Fruit fly (Drosophila melanogaster) whole organism, pupa: ENCODE results near the gene CG31668.
A peak's percentile ranks its signal among the peaks of the same experiment; 100 is the strongest.

Experiments
- CG10348 ChIP-seq: fragments of 200-800 bp; sonication (Bioruptor generic); IDR thresholded peaks from 2 replicates; pipeline ENCODE4 v1.3.6; 2022; ENCODE audit warnings: missing biosample characterization, missing genetic modification characterization
- CG12605 ChIP-seq: fragments of 200-800 bp; sonication (Bioruptor generic); IDR thresholded peaks from 2 replicates; pipeline ENCODE4 v1.3.6; 2022; ENCODE audit warnings: missing biosample characterization, missing genetic modification characterization
- CG13204 ChIP-seq: fragments of 200-800 bp; sonication (Bioruptor generic); optimal IDR thresholded peaks from 2 replicates; lab custom pipeline; 2018; ENCODE audit warnings: missing biosample characterization, mild to moderate bottlenecking, missing genetic modification characterization, moderate library complexity
- CG14655 ChIP-seq: fragments of 200-800 bp; sonication (Bioruptor generic); optimal IDR thresholded peaks from 3 replicates; lab custom pipeline; 2017; ENCODE audit warnings: mild to moderate bottlenecking, missing biosample characterization, missing genetic modification reagents, missing genetic modification characterization
- CG15710 ChIP-seq: fragments of 200-800 bp; sonication (Bioruptor generic); optimal IDR thresholded peaks from 2 replicates; lab custom pipeline; 2018; ENCODE audit warnings: missing biosample characterization, mild to moderate bottlenecking, missing genetic modification characterization, moderate library complexity
- CG17806 ChIP-seq: fragments of 200-800 bp; sonication (Bioruptor generic); optimal IDR thresholded peaks from 2 replicates; lab custom pipeline; 2018; ENCODE audit warnings: missing biosample characterization, mild to moderate bottlenecking, missing genetic modification characterization, moderate library complexity
- CG32121 ChIP-seq: fragments of 200-800 bp; sonication (Bioruptor generic); IDR thresholded peaks from 2 replicates; pipeline ENCODE4 v1.3.6; 2022; ENCODE audit warnings: missing biosample characterization, missing genetic modification characterization
- CG34367 ChIP-seq: fragments of 200-800 bp; sonication (Bioruptor generic); optimal IDR thresholded peaks from 2 replicates; lab custom pipeline; 2018; ENCODE audit warnings: missing biosample characterization, mild to moderate bottlenecking, missing genetic modification characterization
- CG4496 ChIP-seq: fragments of 200-800 bp; sonication (Bioruptor generic); IDR thresholded peaks from 3 replicates; pipeline ENCODE4 v1.3.6; 2022; ENCODE audit warnings: missing biosample characterization, missing genetic modification characterization
- CG8159 ChIP-seq: fragments of 200-800 bp; sonication (Bioruptor generic); optimal IDR thresholded peaks from 3 replicates; lab custom pipeline; 2018; ENCODE audit warnings: missing biosample characterization, mild to moderate bottlenecking, missing genetic modification characterization, moderate library complexity
- CG8301 ChIP-seq: fragments of 200-800 bp; sonication (Bioruptor generic); optimal IDR thresholded peaks from 2 replicates; lab custom pipeline; 2018; ENCODE audit warnings: missing biosample characterization, mild to moderate bottlenecking, missing genetic modification characterization
- CG9948 ChIP-seq: fragments of 200-800 bp; sonication (Bioruptor generic); optimal IDR thresholded peaks from 2 replicates; lab custom pipeline; 2018; ENCODE audit warnings: missing biosample characterization, mild to moderate bottlenecking, missing genetic modification characterization, moderate library complexity
- D1 ChIP-seq: fragments of 200-800 bp; sonication (Bioruptor generic); optimal IDR thresholded peaks from 2 replicates; lab custom pipeline; 2018; ENCODE audit warnings: missing biosample characterization, mild to moderate bottlenecking, missing genetic modification characterization, moderate library complexity
- EcR ChIP-seq: fragments of 200-800 bp; sonication (Bioruptor generic); optimal IDR thresholded peaks from 3 replicates; lab custom pipeline; 2019; ENCODE audit warnings: missing biosample characterization, missing genetic modification characterization, mild to moderate bottlenecking, moderate library complexity, missing genetic modification reagents
- Ets98B ChIP-seq: fragments of 200-800 bp; sonication (Bioruptor generic); IDR thresholded peaks from 2 replicates; pipeline ENCODE4 v1.3.6; 2022; ENCODE audit warnings: missing biosample characterization, missing genetic modification characterization
- Pif1A ChIP-seq: fragments of 200-800 bp; sonication (Bioruptor generic); optimal IDR thresholded peaks from 3 replicates; lab custom pipeline; 2016; ENCODE audit warnings: missing biosample characterization, missing genetic modification characterization
- Pif1B ChIP-seq: fragments of 200-800 bp; sonication (Bioruptor generic); optimal IDR thresholded peaks from 3 replicates; lab custom pipeline; 2016; ENCODE audit warnings: missing biosample characterization, missing genetic modification characterization
- Snoo ChIP-seq: fragments of 200-800 bp; sonication (Bioruptor generic); optimal IDR thresholded peaks from 3 replicates; lab custom pipeline; 2017; ENCODE audit warnings: missing biosample characterization, mild to moderate bottlenecking, missing genetic modification characterization, inconsistent platforms
- fd96Ca ChIP-seq: fragments of 200-800 bp; sonication (Bioruptor generic); IDR thresholded peaks from 3 replicates; pipeline ENCODE4 v1.3.6; 2022; ENCODE audit warnings: missing biosample characterization, missing genetic modification characterization
- gl ChIP-seq: fragments of 200-800 bp; sonication (Bioruptor generic); optimal IDR thresholded peaks from 2 replicates; lab custom pipeline; 2018; ENCODE audit warnings: missing biosample characterization, mild to moderate bottlenecking, missing genetic modification characterization
- rn ChIP-seq: fragments of 200-800 bp; sonication (Bioruptor generic); IDR thresholded peaks from 2 replicates; pipeline ENCODE4 v1.3.6; 2022; ENCODE audit warnings: missing biosample characterization, missing genetic modification characterization

Gene CG31668

dm6 chr2L:2198613-2199432, 7.1 kb downstream of the CG31668 start:
- TF ChIP-seq Ets98B (GFP tag; lab: Robert Waterston, UW), result no peak
- TF ChIP-seq CG14655 (GFP tag; lab: Kevin White, UChicago), result peak; percentile 100
- TF ChIP-seq Snoo, result peak; percentile 98
- TF ChIP-seq fd96Ca (GFP tag; lab: Robert Waterston, UW), result no peak
- TF ChIP-seq CG4496 (GFP tag; lab: Robert Waterston, UW), result no peak
- TF ChIP-seq CG10348 (GFP tag; lab: Robert Waterston, UW), result no peak
- TF ChIP-seq EcR (GFP tag; lab: Kevin White, UChicago), result peak; percentile 92
- no peak for TF ChIP-seq rn (GFP tag; lab: Robert Waterston, UW)
- TF ChIP-seq CG17806 (tag; lab: Kevin White, UChicago), result peak; percentile 98
- TF ChIP-seq CG32121 (GFP tag; lab: Robert Waterston, UW), result no peak
- TF ChIP-seq Pif1B (GFP tag; lab: Kevin White, UChicago), result peak; percentile 98
- TF ChIP-seq gl, result peak; percentile 95
- peak; percentile 95 for TF ChIP-seq CG34367 (tag; lab: Kevin White, UChicago)
- peak; percentile 94 for TF ChIP-seq CG15710 (tag; lab: Kevin White, UChicago)
- TF ChIP-seq CG12605 (GFP tag; lab: Robert Waterston, UW), result no peak
- peak; percentile 99 for TF ChIP-seq Pif1A (GFP tag; lab: Kevin White, UChicago)
- peak; percentile 94 for TF ChIP-seq D1 (tag; lab: Kevin White, UChicago)
- TF ChIP-seq CG8301 (tag; lab: Kevin White, UChicago), result peak; percentile 99
- peak; percentile 74 for TF ChIP-seq CG13204 (GFP tag; lab: Kevin White, UChicago)
- peak; percentile 95 for TF ChIP-seq CG8159
- peak; percentile 98 for TF ChIP-seq CG9948 (tag; lab: Kevin White, UChicago)
- TF ChIP-seq, all 21 proteins: peak for 14

dm6 chr2L:2198119-2198494, 7.9 kb downstream of the CG31668 start:
- no peak for TF ChIP-seq CG9948 (tag; lab: Kevin White, UChicago)

- TF ChIP-seq EcR (GFP tag; lab: Kevin White, UChicago) (no peak), CG14655 (GFP tag; lab: Kevin White, UChicago) (peak; percentile 28)
Observed at dm6 chr2L:2197475-2198118, 8.4 kb downstream of the CG31668 start, which contains the start of gene COX7AL2. TSS of gene COX7AL2 (minus strand) at chr2L:2197912.

dm6 chr2L:2196590-2197474, 9.1 kb downstream of the CG31668 start:
- TF ChIP-seq CG17806 (tag; lab: Kevin White, UChicago) (peak; percentile 27), rn (GFP tag; lab: Robert Waterston, UW) (no peak), CG12605 (GFP tag; lab: Robert Waterston, UW) (no peak), CG9948 (tag; lab: Kevin White, UChicago) (peak; percentile 36), Pif1B (GFP tag; lab: Kevin White, UChicago) (peak; percentile 47), CG8301 (tag; lab: Kevin White, UChicago) (peak; percentile 65), gl (peak; percentile 30), CG15710 (tag; lab: Kevin White, UChicago) (peak; percentile 12), Snoo (peak; percentile 34), CG14655 (GFP tag; lab: Kevin White, UChicago) (peak; percentile 81), CG8159 (peak; percentile 37), CG34367 (tag; lab: Kevin White, UChicago) (no peak), CG32121 (GFP tag; lab: Robert Waterston, UW) (no peak), CG10348 (GFP tag; lab: Robert Waterston, UW) (no peak), fd96Ca (GFP tag; lab: Robert Waterston, UW) (no peak), D1 (tag; lab: Kevin White, UChicago) (no peak), CG4496 (GFP tag; lab: Robert Waterston, UW) (no peak), CG13204 (GFP tag; lab: Kevin White, UChicago) (peak; percentile 56), Ets98B (GFP tag; lab: Robert Waterston, UW) (no peak), EcR (GFP tag; lab: Kevin White, UChicago) (peak; percentile 100), Pif1A (GFP tag; lab: Kevin White, UChicago) (peak; percentile 58)

- TF ChIP-seq CG17806 (tag; lab: Kevin White, UChicago) (no peak), gl (no peak)
Observed at dm6 chr2L:2195328-2195727, 10.6 kb downstream of the CG31668 start.
